Worm (Caenorhabditis elegans) whole organism, L3 larva: ENCODE data around the gene C30G7.3.

Experiments
- R02D3.7 ChIP-seq: fragments of 150-350 bp; optimal IDR thresholded peaks from 2 replicates; lab custom pipeline; 2014; ENCODE audit warnings: missing biosample characterization, missing genetic modification characterization
- ceh-9 ChIP-seq: sonication (generic microtip); optimal IDR thresholded peaks from 2 replicates; lab custom pipeline; 2018; ENCODE audit warnings: missing biosample characterization, missing genetic modification characterization
- eor-1 ChIP-seq, 2 experiments: fragments of 150-350 bp; optimal IDR thresholded peaks; 2 replicates each; lab custom pipeline; 2014 to 2018; ENCODE audit warnings: missing biosample characterization in 2 of 2, missing genetic modification characterization in 2 of 2
- fkh-2 ChIP-seq: fragments of 150-350 bp; optimal IDR thresholded peaks from 2 replicates; lab custom pipeline; 2014; ENCODE audit warnings: missing biosample characterization, missing genetic modification reagents, missing genetic modification characterization
- lin-39 ChIP-seq: fragments of 150-350 bp; optimal IDR thresholded peaks from 2 replicates; lab custom pipeline; 2018; ENCODE audit warnings: missing biosample characterization, missing genetic modification reagents, missing genetic modification characterization
- nfya-1 ChIP-seq: sonication (generic microtip); optimal IDR thresholded peaks from 2 replicates; lab custom pipeline; 2017; ENCODE audit warnings: missing genetic modification characterization, mild to moderate bottlenecking, missing compliant biosample characterization, antibody characterized with exemption, moderate library complexity; ENCODE audit not compliant: insufficient read depth
- nhr-12 ChIP-seq: fragments of 150-350 bp; optimal IDR thresholded peaks from 2 replicates; lab custom pipeline; 2014; ENCODE audit warnings: missing biosample characterization, missing genetic modification characterization
- nhr-28 ChIP-seq: fragments of 150-350 bp; optimal IDR thresholded peaks from 2 replicates; lab custom pipeline; 2014; ENCODE audit warnings: missing biosample characterization, missing genetic modification characterization
- skn-1 ChIP-seq: fragments of 150-350 bp; optimal IDR thresholded peaks from 2 replicates; lab custom pipeline; 2014; ENCODE audit warnings: missing biosample characterization, missing genetic modification characterization
- snpc-4 ChIP-seq: fragments of 150-350 bp; optimal IDR thresholded peaks from 2 replicates; lab custom pipeline; 2014; ENCODE audit warnings: missing biosample characterization, missing genetic modification characterization
- ztf-11 ChIP-seq: fragments of 150-350 bp; optimal IDR thresholded peaks from 2 replicates; lab custom pipeline; 2014; ENCODE audit warnings: missing biosample characterization, missing genetic modification characterization

ce11 chrV:14895557-14895956 lies 49.9 kb downstream of the C30G7.3 start, which contains the start of gene mpst-3:
- TF ChIP-seq lin-39 (tag; lab: Kevin White, UChicago) (no peak), ztf-11 (tag; lab: Kevin White, UChicago) (no peak), snpc-4 (tag; lab: Kevin White, UChicago) (no peak), eor-1 (tag; optimal IDR thresholded peaks at IDR 0.05; lab: Kevin White, UChicago) (no peak), skn-1 (tag; lab: Kevin White, UChicago) (no peak), nhr-12 (tag; lab: Kevin White, UChicago) (no peak), nfya-1 (tag; lab: Kevin White, UChicago) (no peak), ceh-9 (no peak), R02D3.7 (no peak), fkh-2 (tag; lab: Kevin White, UChicago) (no peak), nhr-28 (no peak)
